Fruit fly (Drosophila melanogaster) Kc167 (cell line): ENCODE data around the gene CG13058.

Experiments used
- Myc ChIP-seq: fragments of >200 bp; optimal IDR thresholded peaks from 2 replicates; lab custom pipeline; 2017; ENCODE audit warnings: missing external identifiers
- Sin3A ChIP-seq: fragments of >200 bp; optimal IDR thresholded peaks from 2 replicates; lab custom pipeline; 2018; ENCODE audit warnings: missing external identifiers
- h ChIP-seq: fragments of >200 bp; optimal IDR thresholded peaks from 3 replicates; lab custom pipeline; 2018; ENCODE audit warnings: missing external identifiers
- insv ChIP-seq: fragments of >200 bp; optimal IDR thresholded peaks from 3 replicates; lab custom pipeline; 2018; ENCODE audit warnings: missing external identifiers
- psq ChIP-seq: fragments of >200 bp; optimal IDR thresholded peaks from 2 replicates; lab custom pipeline; 2017; ENCODE audit warnings: missing external identifiers
- ttk ChIP-seq: sonication (Bioruptor generic); optimal IDR thresholded peaks from 2 replicates; lab custom pipeline; 2017; ENCODE audit warnings: missing external identifiers

Gene CG13058

DNA sequence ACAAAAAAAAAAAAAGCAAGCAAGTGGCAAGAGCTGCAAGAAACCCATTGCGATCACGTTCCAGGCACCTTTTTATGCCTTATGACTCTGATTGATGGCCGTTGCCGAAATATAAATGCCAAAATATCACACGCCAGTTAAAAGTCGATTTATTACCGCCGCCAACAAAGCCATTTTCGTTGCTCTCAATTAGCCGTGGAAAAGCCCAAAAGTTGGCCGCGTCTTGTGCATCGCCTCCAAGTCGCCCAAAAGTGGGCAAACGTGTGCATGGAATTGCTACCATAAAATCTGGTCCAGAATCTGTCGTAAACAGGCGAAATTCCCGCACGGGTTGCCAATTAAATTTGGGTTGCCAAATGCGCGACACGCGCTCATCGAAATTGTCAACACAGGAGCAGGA lies 37.0 kb upstream of the CG13058 start:
- TF ChIP-seq h: no peak
- TF ChIP-seq insv (lab: Kevin White, UChicago): no peak
- no peak for TF ChIP-seq Myc (lab: Kevin White, UChicago)
- TF ChIP-seq Sin3A (lab: Kevin White, UChicago): no peak
- TF ChIP-seq psq (lab: Kevin White, UChicago): no peak
- TF ChIP-seq ttk: no peak

DNA sequence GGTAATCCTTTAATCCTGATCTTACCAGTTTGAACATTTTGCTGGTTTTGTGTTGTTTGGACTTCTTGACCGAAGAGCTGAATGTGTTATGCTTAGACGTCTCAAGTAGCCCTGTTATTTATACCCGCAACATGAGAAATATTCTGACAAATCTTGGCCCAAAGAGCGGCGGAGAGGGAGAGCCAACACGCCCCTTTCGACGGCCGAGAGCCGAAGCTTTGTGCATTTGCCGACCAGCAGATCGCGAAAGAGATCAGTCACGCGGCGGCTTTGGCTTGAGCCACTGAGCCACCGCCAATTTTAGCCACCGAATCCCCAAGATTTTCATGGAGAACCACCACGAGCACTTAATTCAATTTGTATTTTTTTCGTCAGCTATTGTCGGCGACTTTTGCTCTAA lies 33.2 kb upstream of the CG13058 start, which contains the start of gene CG4962:
TSS of gene CG4962 (minus strand) at position 101 of the 400 bp plus-strand sequence.
- no peak for TF ChIP-seq insv (lab: Kevin White, UChicago)
- no peak for TF ChIP-seq ttk
- TF ChIP-seq h: no peak
- TF ChIP-seq Myc (lab: Kevin White, UChicago): no peak
- no peak for TF ChIP-seq Sin3A (lab: Kevin White, UChicago)
- no peak for TF ChIP-seq psq (lab: Kevin White, UChicago)

DNA sequence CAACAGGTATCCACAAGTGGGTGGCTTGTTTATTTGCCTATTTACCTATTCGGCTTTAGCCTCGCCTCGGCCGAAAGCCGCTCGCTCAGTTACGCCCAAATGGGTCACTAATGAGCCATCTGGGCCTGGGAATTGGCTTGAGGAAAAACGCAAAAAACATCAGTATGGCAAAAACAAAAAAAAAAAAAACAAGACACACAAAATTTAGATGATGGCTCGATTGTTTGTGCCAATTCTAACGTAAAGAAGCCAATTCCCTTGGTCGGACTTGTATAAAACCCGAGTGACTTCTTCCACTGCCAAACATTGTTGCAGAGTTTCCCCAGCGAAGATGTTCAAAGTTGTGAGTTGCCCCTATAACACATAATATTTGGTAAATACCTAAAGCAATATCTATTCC lies 27.5 kb upstream of the CG13058 start, which contains the start of gene CG4982:
TSS of gene CG4982 (plus strand) at position 301 of the 400 bp plus-strand sequence.
- no peak for TF ChIP-seq ttk
- no peak for TF ChIP-seq Myc (lab: Kevin White, UChicago)
- TF ChIP-seq insv (lab: Kevin White, UChicago): no peak
- TF ChIP-seq h: no peak
- no peak for TF ChIP-seq Sin3A (lab: Kevin White, UChicago)
- no peak for TF ChIP-seq psq (lab: Kevin White, UChicago)

DNA sequence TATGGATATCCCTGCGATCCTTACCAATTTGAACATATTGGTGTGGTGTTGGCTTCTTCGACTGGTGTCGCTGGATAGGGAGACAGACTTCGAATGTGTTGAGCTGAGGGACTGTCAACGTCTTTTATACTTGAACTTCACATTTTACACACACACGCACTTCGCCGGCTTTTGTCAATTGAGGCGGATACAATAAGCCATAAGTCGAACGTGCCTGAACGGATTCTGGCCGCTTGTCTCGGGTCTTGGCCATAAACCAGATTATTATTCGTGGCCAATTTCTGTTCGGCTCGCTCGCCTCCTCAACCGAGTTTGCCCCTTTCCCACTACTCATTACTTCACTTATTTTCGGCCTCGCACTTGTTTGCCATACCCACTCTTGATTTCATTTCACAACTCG lies 25.6 kb upstream of the CG13058 start, which contains the start of gene CG13044:
TSS of gene CG13044 (minus strand) at position 101 of the 400 bp plus-strand sequence.
- TF ChIP-seq insv (lab: Kevin White, UChicago) (no peak), h (no peak), psq (lab: Kevin White, UChicago) (no peak), ttk (no peak), Myc (lab: Kevin White, UChicago) (no peak), Sin3A (lab: Kevin White, UChicago) (no peak)

DNA sequence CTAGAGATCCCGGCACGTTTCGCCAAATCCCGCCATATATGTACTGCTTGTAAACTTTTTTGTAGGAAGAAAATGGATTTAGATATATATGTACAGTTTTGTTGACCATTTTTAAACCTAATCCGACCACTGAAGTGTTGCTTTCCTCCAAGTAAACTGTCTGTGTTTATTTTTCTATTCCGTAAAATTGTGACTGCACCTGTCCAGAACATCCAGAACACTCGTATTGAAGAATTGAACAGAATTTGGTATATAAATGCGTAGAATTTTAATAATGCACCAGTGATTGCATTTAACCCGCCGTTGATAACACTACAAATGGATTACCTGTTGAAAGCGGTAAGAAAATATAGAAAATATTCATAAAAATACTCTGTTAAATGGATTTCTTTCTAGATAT lies 24.7 kb upstream of the CG13058 start, which contains the start of gene CG43249:
TSS of gene CG43249 (plus strand) at position 301 of the 400 bp plus-strand sequence.
- TF ChIP-seq insv (lab: Kevin White, UChicago) (no peak), ttk (no peak), Myc (lab: Kevin White, UChicago) (no peak), h (no peak), psq (lab: Kevin White, UChicago) (no peak), Sin3A (lab: Kevin White, UChicago) (no peak)

DNA sequence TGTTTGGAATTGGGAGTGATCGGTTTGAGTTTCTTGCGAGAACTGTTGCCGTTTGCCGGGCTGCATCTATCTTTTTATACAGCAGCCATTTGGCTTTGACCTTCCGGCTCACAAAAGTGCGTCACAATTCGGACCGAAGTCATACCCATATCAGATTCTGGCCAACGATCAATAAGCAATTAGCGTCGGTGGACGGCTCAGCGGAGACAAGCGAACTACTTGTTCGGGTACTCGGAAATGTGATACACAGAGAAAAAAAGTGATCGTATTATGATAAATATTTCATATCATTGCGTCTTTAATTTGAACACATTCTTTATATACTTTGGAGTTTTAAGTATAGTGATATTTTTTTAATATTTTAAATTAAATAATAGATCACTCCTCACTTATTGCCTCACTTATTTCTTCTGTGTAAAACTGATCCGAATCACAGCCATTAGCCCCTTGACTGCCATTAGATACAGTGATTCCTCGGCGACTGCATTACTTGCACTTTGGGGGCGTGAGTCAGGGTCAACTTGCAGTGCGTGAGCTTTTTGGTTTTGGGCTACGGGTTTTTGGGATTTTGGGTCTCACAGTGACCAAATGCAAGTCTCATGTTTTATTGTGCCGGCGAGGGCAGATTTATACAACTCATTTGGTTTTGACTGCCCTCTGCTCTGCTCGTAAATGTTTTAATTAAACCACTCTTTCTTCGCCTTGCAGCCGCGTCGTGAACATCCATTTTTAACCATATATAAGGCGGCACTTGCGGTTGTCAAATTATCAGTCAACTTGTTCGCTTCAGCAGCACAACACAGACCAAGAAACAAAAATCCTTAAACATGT lies 22.6 kb upstream of the CG13058 start, which contains the start of the genes CG13043 and CG13063:
TSS of gene CG13043 (minus strand) at position 51 of the 831 bp plus-strand sequence.
TSS of gene CG13063 (plus strand) at position 781 of the 831 bp plus-strand sequence.
- no peak for TF ChIP-seq h
- TF ChIP-seq psq (lab: Kevin White, UChicago): no peak
- no peak for TF ChIP-seq ttk
- no peak for TF ChIP-seq insv (lab: Kevin White, UChicago)

DNA sequence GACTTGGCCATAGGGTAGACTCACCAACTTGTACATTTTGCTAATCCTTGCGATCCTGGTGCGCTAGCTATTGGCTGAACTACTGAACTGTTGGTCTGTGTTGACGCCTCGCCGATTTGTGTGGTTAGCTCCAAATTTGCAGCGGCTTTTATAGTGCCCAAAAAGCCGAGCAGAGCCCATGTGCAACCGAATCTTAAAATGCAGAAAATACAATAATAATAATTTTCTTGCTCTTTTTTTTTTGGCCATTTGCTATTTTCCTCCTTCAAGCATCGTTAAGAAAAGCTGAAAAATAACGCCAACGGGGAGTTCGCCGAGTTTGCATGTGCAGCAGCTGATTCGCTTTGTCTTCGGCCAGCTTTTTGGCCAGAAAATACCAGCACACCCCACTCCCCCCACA lies 20.3 kb upstream of the CG13058 start, which contains the start of gene CG13042:
TSS of gene CG13042 (minus strand) at position 101 of the 400 bp plus-strand sequence.
- TF ChIP-seq ttk: no peak
- TF ChIP-seq insv (lab: Kevin White, UChicago): no peak
- no peak for TF ChIP-seq Sin3A (lab: Kevin White, UChicago)
- no peak for TF ChIP-seq Myc (lab: Kevin White, UChicago)
- no peak for TF ChIP-seq psq (lab: Kevin White, UChicago)
- TF ChIP-seq h: no peak

DNA sequence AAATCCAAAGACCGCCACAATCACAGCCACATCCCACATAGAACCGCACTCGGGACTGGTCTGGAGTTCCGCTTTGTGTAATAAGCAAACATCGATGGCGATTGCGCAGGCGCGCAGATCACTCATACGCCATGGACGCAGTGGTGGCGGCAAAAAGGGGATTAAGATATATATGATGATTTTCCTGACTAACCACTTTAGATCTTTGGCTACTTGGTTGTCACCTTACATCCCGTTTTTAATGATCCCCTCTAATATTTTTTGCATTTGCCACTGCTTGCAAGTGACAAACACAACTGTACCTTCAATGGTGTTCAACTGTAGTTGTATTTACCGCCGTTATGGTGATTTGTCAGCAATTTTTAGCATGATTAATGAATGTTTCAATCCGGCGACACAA lies 18.7 kb upstream of the CG13058 start:
- TF ChIP-seq Myc (lab: Kevin White, UChicago) (no peak), Sin3A (lab: Kevin White, UChicago) (no peak), insv (lab: Kevin White, UChicago) (no peak), psq (lab: Kevin White, UChicago) (no peak), ttk (no peak), h (no peak)

DNA sequence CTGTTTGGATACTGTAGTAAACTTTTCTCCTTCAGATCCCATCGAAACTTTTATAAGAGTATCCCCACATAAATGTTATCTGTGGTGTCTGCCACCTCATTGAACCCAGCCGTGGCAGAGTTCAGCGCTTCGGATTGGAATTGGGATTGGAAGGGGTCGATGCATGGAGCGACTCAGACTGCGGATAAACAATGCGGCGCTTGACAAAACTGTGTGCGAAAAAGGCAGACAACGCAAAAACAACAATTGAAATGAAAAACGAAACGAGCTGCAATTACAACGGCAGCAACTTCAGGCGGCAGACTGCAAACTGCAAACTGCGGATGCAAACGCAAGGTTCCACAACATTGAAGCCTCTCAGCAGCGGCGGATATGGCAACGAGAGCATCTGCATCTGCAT lies 14.7 kb upstream of the CG13058 start, which contains the start of gene CG13062:
TSS of gene CG13062 (plus strand) at position 301 of the 400 bp plus-strand sequence.
- TF ChIP-seq h (no peak), Myc (lab: Kevin White, UChicago) (no peak), psq (lab: Kevin White, UChicago) (no peak), insv (lab: Kevin White, UChicago) (no peak), Sin3A (lab: Kevin White, UChicago) (no peak), ttk (no peak)

DNA sequence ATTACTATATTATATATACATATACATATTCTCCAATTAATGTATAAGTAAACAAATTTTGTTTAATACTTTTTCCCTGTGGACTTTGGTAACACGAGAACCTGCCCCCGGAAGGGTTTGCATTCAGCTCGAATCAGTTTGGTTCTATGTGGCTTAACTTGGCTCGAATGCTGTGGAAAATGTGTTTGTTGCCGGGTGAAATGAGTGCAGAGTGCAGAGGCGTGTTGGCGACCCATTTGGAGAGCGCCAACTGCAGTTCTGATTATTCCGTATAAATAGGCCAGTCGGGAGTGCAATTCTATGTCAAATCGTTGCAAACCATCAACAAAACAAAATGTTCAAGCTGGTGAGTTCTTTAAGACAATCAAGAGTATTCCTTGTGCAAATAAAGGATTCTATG lies 10.9 kb upstream of the CG13058 start, which contains the start of gene Nplp3:
TSS of gene Nplp3 (plus strand) at position 301 of the 400 bp plus-strand sequence.
- no peak for TF ChIP-seq psq (lab: Kevin White, UChicago)
- no peak for TF ChIP-seq insv (lab: Kevin White, UChicago)
- no peak for TF ChIP-seq Myc (lab: Kevin White, UChicago)
- no peak for TF ChIP-seq h
- TF ChIP-seq Sin3A (lab: Kevin White, UChicago): no peak
- no peak for TF ChIP-seq ttk

DNA sequence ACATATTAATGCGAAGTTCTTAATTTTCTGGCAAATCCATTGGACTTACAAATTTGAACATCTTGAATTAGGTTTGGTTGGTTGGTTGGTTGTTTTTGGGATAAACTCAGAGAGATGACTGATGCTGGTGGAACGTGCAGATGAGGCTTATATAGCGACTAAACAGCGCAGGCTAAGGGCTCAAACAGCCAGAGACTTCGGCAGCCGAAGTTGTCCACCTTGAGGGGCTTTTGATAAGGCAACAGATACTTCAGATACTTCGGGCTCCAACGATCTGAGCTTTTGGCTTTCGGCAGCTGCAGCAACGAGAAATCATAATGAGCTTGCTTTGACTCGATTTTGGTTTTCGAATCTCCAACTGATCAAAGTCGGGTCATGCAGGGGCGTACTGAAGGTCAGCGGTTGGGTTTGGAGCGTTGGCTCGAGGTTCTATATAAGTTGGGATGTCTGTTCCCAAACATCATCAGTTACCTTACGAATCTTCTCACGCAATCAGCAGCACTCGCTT lies 9.2 kb upstream of the CG13058 start, which contains the start of the genes CG13041 and CG13060:
TSS of gene CG13041 (minus strand) at position 128 of the 508 bp plus-strand sequence.
TSS of gene CG13060 (plus strand) at position 458 of the 508 bp plus-strand sequence.
- TF ChIP-seq h: no peak
- TF ChIP-seq psq (lab: Kevin White, UChicago): no peak

DNA sequence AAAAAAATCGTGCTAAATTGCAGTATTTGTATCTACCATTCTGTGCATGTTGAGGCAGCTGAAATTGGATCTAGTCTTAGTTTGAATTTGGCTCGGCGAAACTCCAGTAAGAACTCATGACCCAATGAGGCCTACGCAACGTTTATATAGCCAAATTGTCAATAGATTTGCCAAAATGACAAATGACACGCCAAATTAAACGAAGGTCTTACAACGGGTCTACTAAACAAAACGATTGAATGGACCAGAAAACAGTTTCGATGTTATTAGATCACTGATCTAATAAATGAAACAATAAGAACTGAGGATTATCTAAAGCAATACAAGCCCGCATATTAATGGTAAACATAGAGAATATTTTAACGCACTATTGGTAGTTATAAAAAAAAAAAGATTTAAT lies 7.5 kb upstream of the CG13058 start, which contains the start of gene CG42718:
TSS of gene CG42718 (minus strand) at position 101 of the 400 bp plus-strand sequence.
- TF ChIP-seq h: no peak
- TF ChIP-seq psq (lab: Kevin White, UChicago): no peak
- TF ChIP-seq ttk: no peak
- TF ChIP-seq insv (lab: Kevin White, UChicago): no peak
- TF ChIP-seq Myc (lab: Kevin White, UChicago): no peak
- no peak for TF ChIP-seq Sin3A (lab: Kevin White, UChicago)
